Worm (Caenorhabditis elegans): Measurements from ENCODE around the gene prmt-5.

The prmt-5 gene

DNA sequence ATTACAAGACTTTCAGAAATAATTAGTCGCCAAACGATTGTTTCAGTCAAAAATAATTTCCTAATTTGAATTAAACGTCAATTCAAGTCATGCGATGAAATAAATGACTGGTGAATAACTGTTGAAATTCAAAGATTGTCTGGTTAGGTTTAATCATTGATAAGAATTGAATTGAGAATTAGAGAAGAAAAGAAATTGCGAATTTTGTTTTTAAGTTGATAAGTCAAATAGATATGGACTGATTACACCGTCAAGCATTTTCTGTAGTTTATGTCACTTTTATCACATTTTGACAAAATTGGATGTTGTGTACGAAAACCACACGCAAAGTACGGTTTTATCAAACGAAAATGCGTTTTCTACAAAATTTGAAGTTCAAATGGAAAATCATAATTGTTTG, 29.1 kb upstream of the prmt-5 start (continued):
- TF ChIP-seq aha-1 (tag) (peak; percentile 86), nhr-77 (tag; optimal IDR thresholded peaks at IDR 0.05) (peak; percentile 97)

DNA sequence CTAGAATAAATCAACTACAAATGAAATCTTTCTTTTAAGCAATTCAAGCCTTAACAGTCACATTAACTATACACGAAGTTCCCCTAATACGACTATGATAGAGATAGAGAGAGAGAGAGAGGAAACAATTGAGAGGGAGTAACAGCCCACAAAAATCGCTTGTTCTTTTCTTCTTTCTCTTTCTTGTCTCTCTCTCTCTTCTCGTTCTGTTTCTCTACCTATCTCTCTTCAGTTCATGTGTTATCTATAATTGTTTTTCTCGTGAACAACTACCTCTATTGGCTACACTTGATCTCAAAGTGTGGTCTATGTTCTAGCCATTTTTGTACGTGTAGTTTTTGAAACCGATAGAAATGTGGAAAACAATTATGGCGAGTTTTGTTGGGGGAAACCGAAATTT, 27.7 kb upstream of the prmt-5 start:
- TF ChIP-seq madf-5 (GFP tag; IDR thresholded peaks at IDR 0.05) = no peak
- TF ChIP-seq nhr-25 (tag; optimal IDR thresholded peaks at IDR 0.05; ENCODE audit: borderline replicate concordance, insufficient read depth) = peak; percentile 59
- TF ChIP-seq hlh-30 (tag; optimal IDR thresholded peaks at IDR 0.05; ENCODE audit: insufficient read depth) = peak; percentile 80
- peak; percentile 100 for TF ChIP-seq nhr-28 (tag; optimal IDR thresholded peaks at IDR 0.05)
- peak; percentile 79 for TF ChIP-seq mep-1 (tag; optimal IDR thresholded peaks at IDR 0.05)
- TF ChIP-seq daf-8 (GFP tag; IDR thresholded peaks at IDR 0.05) = no peak
- no peak for TF ChIP-seq unc-130 (GFP tag; optimal IDR thresholded peaks at IDR 0.05)
- TF ChIP-seq hmg-1.1 (GFP tag; IDR thresholded peaks at IDR 0.05) = 0 out of 2 replicates have a peak, but pooled peaks have one; percentile 38
- peak; percentile 13 for TF ChIP-seq dpl-1 (GFP tag; optimal IDR thresholded peaks at IDR 0.05)
- TF ChIP-seq pqm-1 (tag; optimal IDR thresholded peaks at IDR 0.05) = peak; percentile 54
- peak; percentile 25 for TF ChIP-seq ztf-7 (tag; optimal IDR thresholded peaks at IDR 0.05)
- TF ChIP-seq mxl-3 (GFP tag; optimal IDR thresholded peaks at IDR 0.05) = peak; percentile 10
- TF ChIP-seq aha-1 (tag) = peak; percentile 64
- peak; percentile 19 to 55 for TF ChIP-seq lsy-2 (tag; optimal IDR thresholded peaks at IDR 0.05)
- no peak for TF ChIP-seq arid-1 (GFP tag; conservative IDR thresholded peaks at IDR 0.05)
- TF ChIP-seq nhr-48 (tag; optimal IDR thresholded peaks at IDR 0.05) = peak; percentile 11
- TF ChIP-seq nhr-77 (tag; optimal IDR thresholded peaks at IDR 0.05) = peak; percentile 97
- no peak for TF ChIP-seq ZK546.5 (tag; optimal IDR thresholded peaks at IDR 0.05)
- TF ChIP-seq rbr-2 (tag; optimal IDR thresholded peaks at IDR 0.05) = peak; percentile 28
- TF ChIP-seq daf-19 (GFP tag; conservative IDR thresholded peaks at IDR 0.05) = no peak
- 0 out of 2 replicates have a peak, but pooled peaks have one; percentile 27 for TF ChIP-seq tra-1 (GFP tag; IDR thresholded peaks at IDR 0.05)
- TF ChIP-seq nhr-11 (tag; optimal IDR thresholded peaks at IDR 0.05) = peak; percentile 85
- TF ChIP-seq pha-4 (GFP tag; IDR thresholded peaks at IDR 0.05) = 0 out of 2 replicates have a peak, but pooled peaks have one; percentile 18
- TF ChIP-seq pha-4 (tag; optimal IDR thresholded peaks at IDR 0.05) = no peak
- TF ChIP-seq T20F7.1 (GFP tag; optimal IDR thresholded peaks at IDR 0.05) = peak; percentile 46
- TF ChIP-seq nhr-6 (tag; optimal IDR thresholded peaks at IDR 0.05) = peak; percentile 78
- TF ChIP-seq dve-1 (tag; optimal IDR thresholded peaks at IDR 0.05; ENCODE audit: insufficient read depth) = peak; percentile 94
- TF ChIP-seq daf-12 (tag; optimal IDR thresholded peaks at IDR 0.05) = no peak
- TF ChIP-seq F10B5.3 (tag; optimal IDR thresholded peaks at IDR 0.05) = no peak
- peak in 1 of 2 experiments; percentile 78 for TF ChIP-seq hif-1 (tag; optimal IDR thresholded peaks at IDR 0.05)
- peak; percentile 35 for TF ChIP-seq mes-2 (tag; optimal IDR thresholded peaks at IDR 0.05; ENCODE audit: poor library complexity, severe bottlenecking)
- TF ChIP-seq hlh-11 (tag; optimal IDR thresholded peaks at IDR 0.05) = peak; percentile 83
- no peak for TF ChIP-seq spr-3 (GFP tag; optimal IDR thresholded peaks at IDR 0.05)
- no peak for TF ChIP-seq nhr-237 (tag; optimal IDR thresholded peaks at IDR 0.05)
- TF ChIP-seq nhr-102 (tag; optimal IDR thresholded peaks at IDR 0.05) = peak; percentile 71
- peak; percentile 69 for TF ChIP-seq dmd-6 (GFP tag; IDR thresholded peaks at IDR 0.05)
- no peak for TF ChIP-seq daf-16 (GFP tag; optimal IDR thresholded peaks at IDR 0.05)
- TF ChIP-seq daf-16 (tag; optimal IDR thresholded peaks at IDR 0.05) = peak; percentile 85
- TF ChIP-seq mdl-1 (tag; optimal IDR thresholded peaks at IDR 0.05) = peak in 1 of 2 experiments; percentile 75
- peak; percentile 47 for TF ChIP-seq nhr-10 (tag; optimal IDR thresholded peaks at IDR 0.05)

- TF ChIP-seq ceh-32 (tag; optimal IDR thresholded peaks at IDR 0.05; ENCODE audit: poor library complexity) = no peak
- no peak for TF ChIP-seq mxl-2 (GFP tag; conservative IDR thresholded peaks at IDR 0.05)
- TF ChIP-seq fkh-10 (GFP tag; optimal IDR thresholded peaks at IDR 0.05) = no peak
- TF ChIP-seq nhr-102 (tag; optimal IDR thresholded peaks at IDR 0.05) = peak; percentile 27
- TF ChIP-seq daf-8 (GFP tag; IDR thresholded peaks at IDR 0.05) = no peak
- TF ChIP-seq lin-13 (GFP tag; optimal IDR thresholded peaks at IDR 0.05) = peak; percentile 15
- peak; percentile 13 for TF ChIP-seq mep-1 (tag; optimal IDR thresholded peaks at IDR 0.05)
- peak; percentile 96 for TF ChIP-seq nhr-28 (tag; optimal IDR thresholded peaks at IDR 0.05)
- no peak for TF ChIP-seq gei-8 (GFP tag; optimal IDR thresholded peaks at IDR 0.05)
- no peak for TF ChIP-seq ztf-11 (tag; optimal IDR thresholded peaks at IDR 0.05)
- TF ChIP-seq spr-1 (tag; optimal IDR thresholded peaks at IDR 0.05) = no peak
- TF ChIP-seq lin-38 (GFP tag; IDR thresholded peaks at IDR 0.05) = peak; percentile 46
- TF ChIP-seq aha-1 (tag) = no peak
- no peak for TF ChIP-seq Y5F2A.4 (GFP tag; optimal IDR thresholded peaks at IDR 0.05)
- TF ChIP-seq zip-2 (tag; optimal IDR thresholded peaks at IDR 0.05) = no peak
- TF ChIP-seq dve-1 (tag; optimal IDR thresholded peaks at IDR 0.05; ENCODE audit: insufficient read depth) = peak; percentile 29
These were observed 27.0 kb upstream of the prmt-5 start for ce11 chrIII:5203310-5203709.
